Worm (Caenorhabditis elegans): ENCODE data around the gene txt-6.
A peak's percentile ranks its signal among the peaks of the same experiment; 100 is the strongest.

DNA sequence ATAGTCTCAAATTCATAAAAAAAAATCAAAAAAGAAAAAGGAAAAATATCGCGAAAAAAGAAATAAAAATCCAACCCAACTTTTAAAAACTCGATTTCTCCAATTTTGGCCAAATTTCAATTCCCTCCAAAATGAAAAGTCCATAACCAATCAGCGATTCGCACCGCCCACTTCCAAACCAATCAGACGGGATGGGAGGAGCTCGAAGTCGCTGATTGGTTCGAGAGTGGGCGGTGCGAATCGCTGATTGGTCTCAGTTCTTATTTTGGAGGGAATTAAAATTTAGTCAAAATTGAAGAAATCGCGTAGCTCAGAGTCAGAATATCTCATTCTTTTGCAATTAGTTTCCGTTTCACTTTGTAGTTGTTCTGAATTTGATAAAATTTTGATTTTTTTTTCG, 16.8 kb upstream of the txt-6 start:
- no peak for TF ChIP-seq elt-2 (tag; optimal IDR thresholded peaks at IDR 0.05)
- no peak for TF ChIP-seq fos-1 (tag; optimal IDR thresholded peaks at IDR 0.05)
- TF ChIP-seq snpc-4 (tag; optimal IDR thresholded peaks at IDR 0.05): no peak
- TF ChIP-seq skn-1 (tag; optimal IDR thresholded peaks at IDR 0.05): no peak
- no peak for TF ChIP-seq nhr-11 (tag; optimal IDR thresholded peaks at IDR 0.05)
- TF ChIP-seq mdl-1 (tag; optimal IDR thresholded peaks at IDR 0.05): no peak
- no peak for TF ChIP-seq ama-1 (optimal IDR thresholded peaks at IDR 0.05)
- TF ChIP-seq nfya-1 (tag; optimal IDR thresholded peaks at IDR 0.05; ENCODE audit: insufficient read depth): peak; percentile 98
